Worm (Caenorhabditis elegans) whole organism, mixed stage, embryonic: ENCODE data around the gene T24D5.2.

ENCODE experiments used
- ces-1 ChIP-seq: fragments of 150-350 bp; optimal IDR thresholded peaks from 2 replicates; lab custom pipeline; 2014; ENCODE audit warnings: missing biosample characterization, missing genetic modification reagents, missing genetic modification characterization
- elt-3 ChIP-seq: fragments of 150-350 bp; optimal IDR thresholded peaks from 2 replicates; lab custom pipeline; 2014; ENCODE audit warnings: missing biosample characterization, missing genetic modification characterization
- ham-2 ChIP-seq: fragments of 200-800 bp; sonication (Bioruptor generic); optimal IDR thresholded peaks from 2 replicates; lab custom pipeline; 2018; ENCODE audit warnings: mild to moderate bottlenecking, missing genetic modification characterization, missing compliant biosample characterization
- lsy-2 ChIP-seq: fragments of 150-350 bp; optimal IDR thresholded peaks from 2 replicates; lab custom pipeline; 2014; ENCODE audit warnings: missing biosample characterization, missing genetic modification characterization
- nhr-237 ChIP-seq: fragments of 150-350 bp; optimal IDR thresholded peaks from 2 replicates; lab custom pipeline; 2014; ENCODE audit warnings: missing biosample characterization, missing genetic modification characterization
- nhr-76 ChIP-seq: sonication (generic microtip); optimal IDR thresholded peaks from 2 replicates; lab custom pipeline; 2017; ENCODE audit warnings: missing biosample characterization, missing genetic modification characterization
- unc-39 ChIP-seq: fragments of 150-350 bp; optimal IDR thresholded peaks from 2 replicates; lab custom pipeline; 2014; ENCODE audit warnings: missing biosample characterization, missing genetic modification characterization

- TF ChIP-seq nhr-237 (tag; lab: Kevin White, UChicago): no peak
- TF ChIP-seq ces-1 (GFP tag; lab: Kevin White, UChicago): no peak
- TF ChIP-seq unc-39 (tag; lab: Kevin White, UChicago): no peak
- no peak for TF ChIP-seq elt-3 (tag; lab: Kevin White, UChicago)
- TF ChIP-seq lsy-2 (tag; lab: Kevin White, UChicago): no peak
- TF ChIP-seq nhr-76 (tag; lab: Kevin White, UChicago): no peak
- TF ChIP-seq ham-2: no peak
Measured at ce11 chrX:12583497-12583896, 2.8 kb downstream of the T24D5.2 start.
